Worm (Caenorhabditis elegans) whole organism, mixed stage, embryonic: ENCODE data around the gene F22B3.5.

Experiments used
- M03D4.4 ChIP-seq: sonication (generic microtip); optimal IDR thresholded peaks from 2 replicates; lab custom pipeline; 2017; ENCODE audit warnings: mild to moderate bottlenecking, missing genetic modification characterization, missing compliant biosample characterization
- bed-3 ChIP-seq: fragments of 200-800 bp; sonication (Bioruptor generic); optimal IDR thresholded peaks from 3 replicates; lab custom pipeline; 2018; ENCODE audit warnings: mild to moderate bottlenecking, missing genetic modification characterization, moderate library complexity, missing compliant biosample characterization
- blmp-1 ChIP-seq: fragments of 150-350 bp; optimal IDR thresholded peaks from 2 replicates; lab custom pipeline; 2014; ENCODE audit warnings: missing biosample characterization, missing genetic modification characterization
- ceh-39 ChIP-seq: fragments of 150-350 bp; optimal IDR thresholded peaks from 2 replicates; lab custom pipeline; 2014; ENCODE audit warnings: missing biosample characterization, missing genetic modification characterization
- ceh-43 ChIP-seq: fragments of 200-800 bp; sonication (Bioruptor generic); optimal IDR thresholded peaks from 2 replicates; lab custom pipeline; 2018; ENCODE audit warnings: mild to moderate bottlenecking, missing genetic modification characterization, moderate library complexity, missing compliant biosample characterization
- ceh-83 ChIP-seq: fragments of 200-800 bp; sonication (Bioruptor generic); optimal IDR thresholded peaks from 2 replicates; lab custom pipeline; 2018; ENCODE audit warnings: mild to moderate bottlenecking, missing genetic modification characterization, missing compliant biosample characterization
- ces-1 ChIP-seq: fragments of 150-350 bp; optimal IDR thresholded peaks from 2 replicates; lab custom pipeline; 2014; ENCODE audit warnings: missing biosample characterization, missing genetic modification reagents, missing genetic modification characterization
- cnd-1 ChIP-seq: fragments of 200-800 bp; sonication (Bioruptor generic); optimal IDR thresholded peaks from 2 replicates; lab custom pipeline; 2018; ENCODE audit warnings: mild to moderate bottlenecking, missing genetic modification characterization, missing compliant biosample characterization
- drap-1 ChIP-seq: fragments of 200-800 bp; sonication (Bioruptor generic); optimal IDR thresholded peaks from 3 replicates; lab custom pipeline; 2018; ENCODE audit warnings: mild to moderate bottlenecking, missing genetic modification characterization, missing compliant biosample characterization
- elt-1 ChIP-seq: sonication (generic microtip); optimal IDR thresholded peaks from 2 replicates; lab custom pipeline; 2017; ENCODE audit warnings: missing genetic modification characterization, mild to moderate bottlenecking, missing compliant biosample characterization, antibody characterized with exemption, moderate library complexity, borderline replicate concordance; ENCODE audit not compliant: insufficient read depth
- elt-3 ChIP-seq: fragments of 150-350 bp; optimal IDR thresholded peaks from 2 replicates; lab custom pipeline; 2014; ENCODE audit warnings: missing biosample characterization, missing genetic modification characterization
- flh-1 ChIP-seq: fragments of 200-800 bp; sonication (Bioruptor generic); optimal IDR thresholded peaks from 2 replicates; lab custom pipeline; 2018; ENCODE audit warnings: mild to moderate bottlenecking, missing genetic modification characterization, moderate library complexity, missing compliant biosample characterization
- ham-2 ChIP-seq: fragments of 200-800 bp; sonication (Bioruptor generic); optimal IDR thresholded peaks from 2 replicates; lab custom pipeline; 2018; ENCODE audit warnings: mild to moderate bottlenecking, missing genetic modification characterization, missing compliant biosample characterization
- hlh-1 ChIP-seq: fragments of 150-350 bp; optimal IDR thresholded peaks from 2 replicates; lab custom pipeline; 2014; ENCODE audit warnings: missing biosample characterization, missing genetic modification reagents, missing genetic modification characterization
- lin-13 ChIP-seq: fragments of 150-350 bp; optimal IDR thresholded peaks from 2 replicates; lab custom pipeline; 2014; ENCODE audit warnings: missing biosample characterization, missing genetic modification characterization
- lin-32 ChIP-seq: fragments of 200-800 bp; sonication (Bioruptor generic); optimal IDR thresholded peaks from 2 replicates; lab custom pipeline; 2018; ENCODE audit warnings: mild to moderate bottlenecking, missing genetic modification characterization, missing compliant biosample characterization
- lsy-2 ChIP-seq: fragments of 150-350 bp; optimal IDR thresholded peaks from 2 replicates; lab custom pipeline; 2014; ENCODE audit warnings: missing biosample characterization, missing genetic modification characterization
- mab-5 ChIP-seq: fragments of 150-350 bp; optimal IDR thresholded peaks from 2 replicates; lab custom pipeline; 2014; ENCODE audit warnings: missing biosample characterization, missing genetic modification characterization
- mep-1 ChIP-seq: fragments of 150-350 bp; optimal IDR thresholded peaks from 2 replicates; lab custom pipeline; 2017; ENCODE audit warnings: missing biosample characterization, missing genetic modification reagents, missing genetic modification characterization, inconsistent platforms
- mls-2 ChIP-seq: sonication (generic microtip); optimal IDR thresholded peaks from 2 replicates; lab custom pipeline; 2016; ENCODE audit warnings: mild to moderate bottlenecking, missing genetic modification characterization, moderate library complexity, missing compliant biosample characterization
- nhr-12 ChIP-seq: fragments of 150-350 bp; optimal IDR thresholded peaks from 2 replicates; lab custom pipeline; 2014; ENCODE audit warnings: missing biosample characterization, missing genetic modification characterization
- nhr-2 ChIP-seq: fragments of 150-350 bp; optimal IDR thresholded peaks from 2 replicates; lab custom pipeline; 2014; ENCODE audit warnings: missing biosample characterization, missing genetic modification characterization
- nhr-237 ChIP-seq: fragments of 150-350 bp; optimal IDR thresholded peaks from 2 replicates; lab custom pipeline; 2014; ENCODE audit warnings: missing biosample characterization, missing genetic modification characterization
- nhr-28 ChIP-seq: fragments of 150-350 bp; optimal IDR thresholded peaks from 2 replicates; lab custom pipeline; 2014; ENCODE audit warnings: missing biosample characterization, missing genetic modification characterization
- nhr-76 ChIP-seq: sonication (generic microtip); optimal IDR thresholded peaks from 2 replicates; lab custom pipeline; 2017; ENCODE audit warnings: missing biosample characterization, missing genetic modification characterization
- pha-4 ChIP-seq: fragments of 150-350 bp; optimal IDR thresholded peaks from 2 replicates; lab custom pipeline; 2018; ENCODE audit warnings: missing biosample characterization, missing genetic modification reagents, missing genetic modification characterization
- sem-2 ChIP-seq: fragments of 200-800 bp; sonication (Bioruptor generic); optimal IDR thresholded peaks from 2 replicates; lab custom pipeline; 2018; ENCODE audit warnings: mild to moderate bottlenecking, missing genetic modification characterization, missing compliant biosample characterization
- snpc-4 ChIP-seq: fragments of 150-350 bp; optimal IDR thresholded peaks from 2 replicates; lab custom pipeline; 2014; ENCODE audit warnings: missing biosample characterization, missing genetic modification characterization
- sptf-1 ChIP-seq: sonication (generic microtip); optimal IDR thresholded peaks from 2 replicates; lab custom pipeline; 2017; ENCODE audit warnings: mild to moderate bottlenecking, missing genetic modification characterization, moderate library complexity, missing compliant biosample characterization
- tbx-8 ChIP-seq: fragments of 200-800 bp; sonication (Bioruptor generic); optimal IDR thresholded peaks from 2 replicates; lab custom pipeline; 2018; ENCODE audit warnings: mild to moderate bottlenecking, missing genetic modification characterization, moderate library complexity, missing compliant biosample characterization
- unc-120 ChIP-seq: sonication (generic microtip); optimal IDR thresholded peaks from 2 replicates; lab custom pipeline; 2017; ENCODE audit warnings: missing genetic modification characterization, missing compliant biosample characterization; ENCODE audit not compliant: poor library complexity, severe bottlenecking
- unc-39 ChIP-seq: fragments of 150-350 bp; optimal IDR thresholded peaks from 2 replicates; lab custom pipeline; 2014; ENCODE audit warnings: missing biosample characterization, missing genetic modification characterization
- unc-62 ChIP-seq: fragments of 150-350 bp; optimal IDR thresholded peaks from 2 replicates; lab custom pipeline; 2014; ENCODE audit warnings: missing biosample characterization, missing genetic modification reagents, missing genetic modification characterization
- zip-8 ChIP-seq: fragments of 150-350 bp; optimal IDR thresholded peaks from 2 replicates; lab custom pipeline; 2014; ENCODE audit warnings: missing biosample characterization, missing genetic modification characterization
- ztf-11 ChIP-seq: fragments of 150-350 bp; optimal IDR thresholded peaks from 2 replicates; lab custom pipeline; 2014; ENCODE audit warnings: missing biosample characterization, missing genetic modification characterization

The F22B3.5 gene

DNA sequence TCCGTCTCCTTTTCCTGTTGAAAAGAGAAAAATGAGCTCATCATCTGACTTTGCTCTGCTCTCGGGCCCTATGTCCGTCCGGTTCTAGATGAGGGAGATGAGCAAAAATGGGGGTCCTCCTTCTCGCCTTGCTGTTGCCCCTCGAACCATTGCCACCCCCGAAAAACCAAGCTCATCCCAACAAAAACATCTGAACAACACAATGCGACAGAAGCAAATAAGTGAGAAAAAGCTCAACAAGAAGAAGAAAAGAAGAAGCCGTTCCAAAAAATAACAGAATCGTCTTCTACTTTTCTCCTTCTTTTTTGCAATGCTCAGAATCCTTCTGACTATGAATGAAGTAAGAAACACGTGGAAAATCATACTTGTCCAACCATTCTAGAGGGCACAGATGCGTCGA is 39.2 kb upstream of the F22B3.5 start:
- TF ChIP-seq snpc-4 (tag; lab: Kevin White, UChicago): no peak
- TF ChIP-seq M03D4.4 (tag; lab: Kevin White, UChicago): no peak
- no peak for TF ChIP-seq lin-13 (tag; lab: Kevin White, UChicago)
- TF ChIP-seq flh-1 (GFP tag; lab: Kevin White, UChicago): no peak
- TF ChIP-seq elt-1 (tag; lab: Kevin White, UChicago): no peak
- TF ChIP-seq, all 35 proteins: peak for 0

DNA sequence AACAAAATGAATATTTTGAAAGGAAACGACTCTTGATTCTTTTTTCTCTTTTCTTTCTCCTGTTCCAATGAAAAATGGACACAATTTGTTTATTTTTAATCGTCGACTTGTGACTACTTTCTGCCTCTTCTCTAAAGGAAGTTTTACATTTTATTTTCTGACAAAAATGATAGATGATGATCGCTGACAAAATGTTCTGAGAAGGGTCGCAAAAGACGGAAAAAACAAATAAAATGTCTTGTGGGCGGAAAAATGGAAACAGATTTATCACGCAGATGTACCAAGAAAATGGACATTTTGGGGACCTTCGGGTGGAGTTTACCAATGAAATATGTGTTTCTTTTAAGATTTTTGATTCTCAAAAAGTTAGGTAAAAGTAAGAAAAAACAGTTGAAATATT is 36.3 kb upstream of the F22B3.5 start:
- TF ChIP-seq sptf-1: no peak
- no peak for TF ChIP-seq mep-1 (tag; lab: Kevin White, UChicago)
- TF ChIP-seq hlh-1 (tag; lab: Kevin White, UChicago): no peak
- no peak for TF ChIP-seq nhr-12
- TF ChIP-seq zip-8: no peak
- no peak for TF ChIP-seq lsy-2 (tag; lab: Kevin White, UChicago)
- no peak for TF ChIP-seq lin-13 (tag; lab: Kevin White, UChicago)
- no peak for TF ChIP-seq mab-5
- no peak for TF ChIP-seq lin-32 (GFP tag; lab: Kevin White, UChicago)
- no peak for TF ChIP-seq ceh-39 (tag; lab: Kevin White, UChicago)
- TF ChIP-seq bed-3 (GFP tag; lab: Kevin White, UChicago): no peak
- TF ChIP-seq unc-62 (GFP tag; lab: Kevin White, UChicago): no peak
- no peak for TF ChIP-seq flh-1 (GFP tag; lab: Kevin White, UChicago)
- no peak for TF ChIP-seq ces-1 (GFP tag; lab: Kevin White, UChicago)
- no peak for TF ChIP-seq mls-2
- TF ChIP-seq ham-2: no peak
- no peak for TF ChIP-seq M03D4.4 (tag; lab: Kevin White, UChicago)
- no peak for TF ChIP-seq unc-120

DNA sequence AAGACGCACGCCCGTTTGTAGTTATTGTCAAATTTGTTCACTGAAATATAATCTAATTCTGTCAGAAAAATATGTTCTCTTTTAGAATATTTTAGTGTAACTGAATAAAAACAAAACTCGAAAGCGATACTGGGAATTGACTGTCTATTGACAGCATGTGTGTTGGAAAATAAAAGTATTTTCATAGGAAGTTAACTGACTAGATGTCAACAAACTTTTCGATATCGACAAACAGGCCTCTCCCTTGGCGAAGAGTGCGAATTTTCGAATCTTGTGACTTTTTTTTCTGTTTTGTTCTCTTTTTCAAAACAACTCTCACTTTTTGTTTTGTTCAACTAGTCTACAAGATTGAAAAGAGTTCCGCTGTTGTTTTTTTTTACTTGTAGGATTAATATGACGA is 21.6 kb upstream of the F22B3.5 start:
- TF ChIP-seq mls-2: no peak

DNA sequence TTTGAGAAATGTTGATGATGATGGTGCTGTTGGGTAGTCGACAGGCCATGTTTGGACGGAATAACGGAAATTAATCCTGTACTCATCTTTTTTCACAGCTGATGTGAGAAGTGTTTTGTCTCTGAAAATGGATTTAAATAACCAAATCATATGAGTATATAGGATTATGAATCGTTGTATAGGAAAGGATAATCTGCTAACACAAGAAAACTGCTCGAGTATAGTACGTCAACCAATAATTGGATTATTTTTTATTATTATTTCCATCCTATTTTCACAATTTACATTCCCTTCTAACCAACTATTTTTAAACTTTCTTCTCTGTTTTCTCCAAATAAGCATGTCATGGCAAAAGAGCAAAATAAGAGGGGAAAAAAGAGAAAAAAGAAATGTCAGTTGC is 19.1 kb upstream of the F22B3.5 start:
- TF ChIP-seq ces-1 (GFP tag; lab: Kevin White, UChicago) (peak; percentile 46), unc-39 (tag; lab: Kevin White, UChicago) (no peak)

ce11 chrIV:11434575-11434974 is 18.0 kb upstream of the F22B3.5 start:
- no peak for TF ChIP-seq blmp-1
- TF ChIP-seq ces-1 (GFP tag; lab: Kevin White, UChicago): peak; percentile 39

- no peak for TF ChIP-seq flh-1 (GFP tag; lab: Kevin White, UChicago)
- TF ChIP-seq blmp-1: no peak
- TF ChIP-seq elt-3: no peak
- no peak for TF ChIP-seq ceh-83 (GFP tag; lab: Kevin White, UChicago)
- TF ChIP-seq drap-1 (GFP tag; lab: Kevin White, UChicago): no peak
- TF ChIP-seq lin-13 (tag; lab: Kevin White, UChicago): peak; percentile 26
- peak; percentile 47 for TF ChIP-seq mep-1 (tag; lab: Kevin White, UChicago)
- no peak for TF ChIP-seq mab-5
- no peak for TF ChIP-seq ham-2
- no peak for TF ChIP-seq M03D4.4 (tag; lab: Kevin White, UChicago)
- TF ChIP-seq ces-1 (GFP tag; lab: Kevin White, UChicago): peak; percentile 50
- TF ChIP-seq lin-32 (GFP tag; lab: Kevin White, UChicago): no peak
- peak; percentile 28 for TF ChIP-seq hlh-1 (tag; lab: Kevin White, UChicago)
- no peak for TF ChIP-seq nhr-2 (tag; lab: Kevin White, UChicago)
- no peak for TF ChIP-seq unc-39 (tag; lab: Kevin White, UChicago)
- peak; percentile 53 for TF ChIP-seq lsy-2 (tag; lab: Kevin White, UChicago)
- TF ChIP-seq nhr-237: peak; percentile 68
- TF ChIP-seq mls-2: no peak
- no peak for TF ChIP-seq snpc-4 (tag; lab: Kevin White, UChicago)
- TF ChIP-seq nhr-28 (tag; lab: Kevin White, UChicago): no peak
- no peak for TF ChIP-seq ceh-43 (GFP tag; lab: Kevin White, UChicago)
- TF ChIP-seq nhr-12: no peak
- TF ChIP-seq tbx-8 (GFP tag; lab: Kevin White, UChicago): no peak
- no peak for TF ChIP-seq bed-3 (GFP tag; lab: Kevin White, UChicago)
- no peak for TF ChIP-seq sptf-1
- TF ChIP-seq zip-8: no peak
- no peak for TF ChIP-seq elt-1 (tag; lab: Kevin White, UChicago)
- TF ChIP-seq sem-2 (GFP tag; lab: Kevin White, UChicago): no peak
- TF ChIP-seq ceh-39 (tag; lab: Kevin White, UChicago): no peak
- peak; percentile 61 for TF ChIP-seq pha-4 (tag; lab: Kevin White, UChicago)
- TF ChIP-seq cnd-1 (tag; lab: Kevin White, UChicago): no peak
- TF ChIP-seq unc-120: no peak
- peak; percentile 39 for TF ChIP-seq ztf-11 (tag; lab: Kevin White, UChicago)
- TF ChIP-seq unc-62 (GFP tag; lab: Kevin White, UChicago): no peak
- no peak for TF ChIP-seq nhr-76 (tag; lab: Kevin White, UChicago)
These were observed 17.1 kb upstream of the F22B3.5 start for ce11 chrIV:11433709-11434108.
